Fruit fly (Drosophila melanogaster): ENCODE measurements around the gene Surf4.

dm6 chr3R:15339111-15339510 is 6.9 kb downstream of the Surf4 start:
- TF ChIP-seq CG8478 (optimal IDR thresholded peaks at IDR 0.05) = no peak
- no peak for TF ChIP-seq CTCF (optimal IDR thresholded peaks at IDR 0.05)

Data from S2 (cell line).